Worm (Caenorhabditis elegans) whole organism, L4 larva: ENCODE results near the gene rpt-6.

Source experiments
- F49E8.2 ChIP-seq: sonication (generic microtip); optimal IDR thresholded peaks from 2 replicates; lab custom pipeline; 2016; ENCODE audit warnings: missing compliant biosample characterization, mild to moderate bottlenecking, missing genetic modification characterization, borderline replicate concordance
- T26A8.4 ChIP-seq: fragments of 200-800 bp; sonication (Bioruptor generic); IDR thresholded peaks from 2 replicates; pipeline ENCODE4 v1.3.6; 2022; ENCODE audit warnings: missing genetic modification characterization, missing compliant biosample characterization
- Y105C5A.15 ChIP-seq: fragments of 200-800 bp; sonication (Bioruptor generic); IDR thresholded peaks from 2 replicates; pipeline ENCODE4 v1.3.6; 2022; ENCODE audit warnings: missing genetic modification characterization, missing compliant biosample characterization
- Y5F2A.4 ChIP-seq: fragments of 200-800 bp; sonication (Bioruptor generic); optimal IDR thresholded peaks from 2 replicates; lab custom pipeline; 2018; ENCODE audit warnings: mild to moderate bottlenecking, missing genetic modification characterization, missing compliant biosample characterization
- aha-1 ChIP-seq: fragments of 150-350 bp; peaks from one replicate; lab custom pipeline; 2014; ENCODE audit warnings: missing biosample characterization, missing genetic modification characterization
- arid-1 ChIP-seq: fragments of 200-800 bp; sonication (Bioruptor generic); conservative IDR thresholded peaks from 2 replicates; pipeline ENCODE4 v1.3.6; 2022; ENCODE audit warnings: missing genetic modification reagents, missing genetic modification characterization, missing compliant biosample characterization
- ceh-28 ChIP-seq: fragments of 150-350 bp; optimal IDR thresholded peaks from 2 replicates; lab custom pipeline; 2014; ENCODE audit warnings: missing biosample characterization, missing genetic modification reagents, missing genetic modification characterization
- daf-12 ChIP-seq: fragments of 150-350 bp; optimal IDR thresholded peaks from 2 replicates; lab custom pipeline; 2014; ENCODE audit warnings: missing biosample characterization, missing genetic modification reagents, missing genetic modification characterization
- daf-16 ChIP-seq, 3 experiments: sonication (generic microtip); optimal IDR thresholded peaks; 2 replicates each; lab custom pipeline; 2016 to 2017; ENCODE audit warnings: missing genetic modification characterization in 3 of 3, missing genetic modification reagents in 3 of 3, mild to moderate bottlenecking in 2 of 3, missing compliant biosample characterization in 2 of 3, missing biosample characterization in 1 of 3, moderate library complexity in 1 of 3
- daf-8 ChIP-seq: fragments of 200-800 bp; sonication (Bioruptor generic); IDR thresholded peaks from 2 replicates; pipeline ENCODE4 v1.3.6; 2022; ENCODE audit warnings: missing genetic modification characterization, missing compliant biosample characterization
- dmd-9 ChIP-seq: fragments of 200-800 bp; sonication (Bioruptor generic); IDR thresholded peaks from 2 replicates; pipeline ENCODE4 v1.3.6; 2022; ENCODE audit warnings: missing genetic modification reagents, missing genetic modification characterization, missing compliant biosample characterization
- dpl-1 ChIP-seq: fragments of 150-350 bp; optimal IDR thresholded peaks from 2 replicates; lab custom pipeline; 2014; ENCODE audit warnings: missing biosample characterization, missing genetic modification reagents, missing genetic modification characterization
- duxl-1 ChIP-seq: sonication (generic microtip); optimal IDR thresholded peaks from 2 replicates; lab custom pipeline; 2016; ENCODE audit warnings: mild to moderate bottlenecking, missing genetic modification characterization, moderate library complexity, missing compliant biosample characterization; ENCODE audit not compliant: poor library complexity
- dve-1 ChIP-seq: sonication (generic microtip); optimal IDR thresholded peaks from 2 replicates; lab custom pipeline; 2017; ENCODE audit warnings: antibody characterized with exemption, mild to moderate bottlenecking, missing genetic modification characterization, missing compliant biosample characterization; ENCODE audit not compliant: insufficient read depth
- fos-1 ChIP-seq: fragments of 150-350 bp; optimal IDR thresholded peaks from 2 replicates; lab custom pipeline; 2014; ENCODE audit warnings: missing biosample characterization, missing genetic modification characterization
- gei-8 ChIP-seq: fragments of 200-800 bp; sonication (Bioruptor generic); optimal IDR thresholded peaks from 2 replicates; lab custom pipeline; 2018; ENCODE audit warnings: mild to moderate bottlenecking, missing genetic modification characterization, missing compliant biosample characterization
- hlh-30 ChIP-seq: sonication (generic microtip); optimal IDR thresholded peaks from 2 replicates; lab custom pipeline; 2017; ENCODE audit warnings: antibody characterized with exemption, mild to moderate bottlenecking, missing genetic modification characterization, missing compliant biosample characterization; ENCODE audit not compliant: insufficient read depth
- hmg-1.1 ChIP-seq: fragments of 200-800 bp; sonication (Bioruptor generic); IDR thresholded peaks from 2 replicates; pipeline ENCODE4 v1.3.6; 2022; ENCODE audit warnings: missing genetic modification reagents, missing genetic modification characterization, missing compliant biosample characterization
- lin-13 ChIP-seq: fragments of 150-350 bp; optimal IDR thresholded peaks from 2 replicates; lab custom pipeline; 2014; ENCODE audit warnings: missing biosample characterization, missing genetic modification reagents, missing genetic modification characterization
- lin-38 ChIP-seq: fragments of 200-800 bp; sonication (Bioruptor generic); IDR thresholded peaks from 2 replicates; pipeline ENCODE4 v1.3.6; 2022; ENCODE audit warnings: missing genetic modification reagents, missing genetic modification characterization, missing compliant biosample characterization
- lir-3 ChIP-seq: sonication (generic microtip); optimal IDR thresholded peaks from 2 replicates; lab custom pipeline; 2016; ENCODE audit warnings: mild to moderate bottlenecking, missing genetic modification characterization, missing compliant biosample characterization
- lsy-2 ChIP-seq, 2 experiments: fragments of 150-350 bp in 1 of 2; sonication (generic microtip) in 1 of 2; optimal IDR thresholded peaks; 2 replicates each; lab custom pipeline; 2014 to 2017; ENCODE audit warnings: missing biosample characterization in 2 of 2, missing genetic modification characterization in 2 of 2
- madf-9 ChIP-seq: fragments of 200-800 bp; sonication (Bioruptor generic); conservative IDR thresholded peaks from 2 replicates; pipeline ENCODE4 v1.3.6; 2022; ENCODE audit warnings: missing genetic modification reagents, missing genetic modification characterization, missing compliant biosample characterization
- mdl-1 ChIP-seq, 2 experiments: fragments of 150-350 bp in 1 of 2; sonication (generic microtip) in 1 of 2; optimal IDR thresholded peaks; 2 replicates each; lab custom pipeline; 2014 to 2017; ENCODE audit warnings: missing biosample characterization in 2 of 2, missing genetic modification characterization in 2 of 2
- mdt-29 ChIP-seq: fragments of 200-800 bp; sonication (Bioruptor generic); IDR thresholded peaks from 2 replicates; pipeline ENCODE4 v1.3.6; 2022; ENCODE audit warnings: missing genetic modification reagents, missing genetic modification characterization, missing compliant biosample characterization
- mep-1 ChIP-seq: fragments of 150-350 bp; sonication (generic microtip); optimal IDR thresholded peaks from 3 replicates; lab custom pipeline; 2014; ENCODE audit warnings: missing biosample characterization, missing genetic modification characterization
- mes-2 ChIP-seq: sonication (generic microtip); optimal IDR thresholded peaks from 2 replicates; lab custom pipeline; 2016; ENCODE audit warnings: missing genotype, mild to moderate bottlenecking, missing genetic modification characterization, missing compliant biosample characterization; ENCODE audit not compliant: poor library complexity, severe bottlenecking
- mxl-2 ChIP-seq: fragments of 200-800 bp; sonication (Bioruptor generic); conservative IDR thresholded peaks from 2 replicates; pipeline ENCODE4 v1.3.6; 2022; ENCODE audit warnings: missing genetic modification reagents, missing genetic modification characterization, missing compliant biosample characterization
- mxl-3 ChIP-seq: fragments of 200-800 bp; sonication (Bioruptor generic); optimal IDR thresholded peaks from 2 replicates; lab custom pipeline; 2018; ENCODE audit warnings: mild to moderate bottlenecking, missing genetic modification characterization, missing compliant biosample characterization
- nhr-102 ChIP-seq: sonication (generic microtip); optimal IDR thresholded peaks from 2 replicates; lab custom pipeline; 2016; ENCODE audit warnings: mild to moderate bottlenecking, missing genetic modification characterization, moderate library complexity, missing compliant biosample characterization
- nhr-25 ChIP-seq: sonication (generic microtip); optimal IDR thresholded peaks from 2 replicates; lab custom pipeline; 2017; ENCODE audit warnings: missing genetic modification characterization, mild to moderate bottlenecking, missing compliant biosample characterization, antibody characterized with exemption, moderate library complexity, borderline replicate concordance; ENCODE audit not compliant: insufficient read depth
- nhr-41 ChIP-seq: fragments of 200-800 bp; sonication (Bioruptor generic); IDR thresholded peaks from 2 replicates; pipeline ENCODE4 v1.3.6; 2022; ENCODE audit warnings: missing genetic modification reagents, missing genetic modification characterization, missing compliant biosample characterization
- nhr-48 ChIP-seq: sonication (generic microtip); optimal IDR thresholded peaks from 2 replicates; lab custom pipeline; 2016; ENCODE audit warnings: mild to moderate bottlenecking, missing genetic modification characterization, missing compliant biosample characterization
- nhr-6 ChIP-seq: fragments of 150-350 bp; optimal IDR thresholded peaks from 2 replicates; lab custom pipeline; 2014; ENCODE audit warnings: missing biosample characterization, missing genetic modification characterization
- nhr-76 ChIP-seq: fragments of 150-350 bp; optimal IDR thresholded peaks from 2 replicates; lab custom pipeline; 2014; ENCODE audit warnings: missing biosample characterization, missing genetic modification characterization
- pha-4 ChIP-seq, 2 experiments: fragments of 150-350 bp in 1 of 2; fragments of 200-800 bp in 1 of 2; sonication (Bioruptor generic) in 1 of 2; IDR thresholded peaks in 1 of 2; optimal IDR thresholded peaks in 1 of 2; 2 replicates each; pipeline versions ENCODE4 v1.3.6 to Lab custom; 2014 to 2022; ENCODE audit warnings: missing genetic modification characterization in 2 of 2, missing genetic modification reagents in 2 of 2, missing biosample characterization in 1 of 2, missing compliant biosample characterization in 1 of 2
- skn-1 ChIP-seq: fragments of 150-350 bp; optimal IDR thresholded peaks from 2 replicates; lab custom pipeline; 2014; ENCODE audit warnings: missing biosample characterization, missing genetic modification characterization
- tra-1 ChIP-seq: fragments of 200-800 bp; sonication (Bioruptor generic); IDR thresholded peaks from 2 replicates; pipeline ENCODE4 v1.3.6; 2022; ENCODE audit warnings: missing genetic modification reagents, missing genetic modification characterization, missing compliant biosample characterization
- unc-130 ChIP-seq: sonication (generic microtip); optimal IDR thresholded peaks from 2 replicates; lab custom pipeline; 2016; ENCODE audit warnings: missing genetic modification reagents, missing genetic modification characterization, missing compliant biosample characterization
- unc-39 ChIP-seq: sonication (generic microtip); optimal IDR thresholded peaks from 2 replicates; lab custom pipeline; 2017; ENCODE audit warnings: missing biosample characterization, missing genetic modification characterization
- unc-62 ChIP-seq, 3 experiments: fragments of 150-350 bp in 1 of 3; sonication (generic microtip); optimal IDR thresholded peaks in 2 of 3; peaks in 1 of 3; 1 replicate in 1 of 3; 2 replicates in 2 of 3; lab custom pipeline; 2014 to 2017; ENCODE audit warnings: missing biosample characterization in 3 of 3, missing genetic modification characterization in 3 of 3, missing genetic modification reagents in 3 of 3, missing genotype in 1 of 3
- vab-7 ChIP-seq: fragments of 200-800 bp; sonication (Bioruptor generic); IDR thresholded peaks from 2 replicates; pipeline ENCODE4 v1.3.6; 2022; ENCODE audit warnings: missing genetic modification reagents, missing genetic modification characterization, missing compliant biosample characterization
- zfp-2 ChIP-seq: sonication (generic microtip); optimal IDR thresholded peaks from 2 replicates; lab custom pipeline; 2016; ENCODE audit warnings: mild to moderate bottlenecking, missing genetic modification characterization, missing compliant biosample characterization
- zfp-3 ChIP-seq: fragments of 200-800 bp; sonication (Bioruptor generic); conservative IDR thresholded peaks from 2 replicates; pipeline ENCODE4 v1.3.6; 2022; ENCODE audit warnings: missing genetic modification reagents, missing genetic modification characterization, missing compliant biosample characterization
- zip-11 ChIP-seq: fragments of 200-800 bp; sonication (Bioruptor generic); IDR thresholded peaks from 2 replicates; pipeline ENCODE4 v1.3.6; 2022; ENCODE audit warnings: missing genetic modification characterization, missing compliant biosample characterization

Gene rpt-6

ce11 chrIII:12370011-12370506 lies at the start of gene rpt-6:
TSS of gene rpt-6 (plus strand) at chrIII:12370456.
- TF ChIP-seq lin-38 (GFP tag; lab: Robert Waterston, UW) (peak; percentile 73), daf-8 (GFP tag; lab: Robert Waterston, UW) (no peak), nhr-48 (tag; lab: Kevin White, UChicago) (no peak), lsy-2 (tag; optimal IDR thresholded peaks at IDR 0.05; lab: Kevin White, UChicago) (peak in 1 of 2 experiments; percentile 69), pha-4 (GFP tag; IDR thresholded peaks at IDR 0.05; lab: Robert Waterston, UW) (peak; percentile 32; the same call in 1 of the 2 replicates), pha-4 (tag; optimal IDR thresholded peaks at IDR 0.05; lab: Kevin White, UChicago) (no peak), vab-7 (GFP tag; lab: Robert Waterston, UW) (no peak), aha-1 (peak; percentile 66), unc-62 (GFP tag; optimal IDR thresholded peaks at IDR 0.05 in 1 of 2; lab: Kevin White, UChicago) (peak in 1 of 2 experiments; percentile 94), unc-62 (tag; optimal IDR thresholded peaks at IDR 0.05; lab: Kevin White, UChicago) (no peak), mxl-2 (GFP tag; lab: Robert Waterston, UW) (no peak), zfp-2 (tag; lab: Kevin White, UChicago) (no peak), dve-1 (tag; lab: Kevin White, UChicago) (peak; percentile 35), mdl-1 (tag; optimal IDR thresholded peaks at IDR 0.05; lab: Kevin White, UChicago) (no peak), unc-130 (no peak), arid-1 (peak; percentile 58; the same call in 1 of the 2 replicates), nhr-25 (no peak), dpl-1 (GFP tag; lab: Kevin White, UChicago) (peak; percentile 67), mes-2 (tag; lab: Kevin White, UChicago) (peak; percentile 89), duxl-1 (tag; lab: Kevin White, UChicago) (peak; percentile 62), daf-16 (GFP tag; optimal IDR thresholded peaks at IDR 0.05; lab: Kevin White, UChicago) (no peak), daf-16 (tag; optimal IDR thresholded peaks at IDR 0.05; lab: Kevin White, UChicago) (peak; percentile 57), T26A8.4 (GFP tag; lab: Robert Waterston, UW) (peak; percentile 27; the same call in 1 of the 2 replicates), hlh-30 (tag; lab: Kevin White, UChicago) (peak; percentile 11)

ce11 chrIII:12325284-12325683 lies 45.0 kb upstream of the rpt-6 start:
- TF ChIP-seq nhr-41 (GFP tag; lab: Robert Waterston, UW) = no peak
- TF ChIP-seq gei-8 (GFP tag; lab: Kevin White, UChicago) = peak; percentile 25
- no peak for TF ChIP-seq madf-9 (GFP tag; lab: Robert Waterston, UW)
- TF ChIP-seq unc-62 (GFP tag; optimal IDR thresholded peaks at IDR 0.05 in 1 of 2; lab: Kevin White, UChicago) = no peak
- no peak for TF ChIP-seq unc-62 (tag; optimal IDR thresholded peaks at IDR 0.05; lab: Kevin White, UChicago)
- TF ChIP-seq zip-11 (GFP tag; lab: Robert Waterston, UW) = no peak
- TF ChIP-seq F49E8.2 (tag; lab: Kevin White, UChicago) = no peak
- TF ChIP-seq dpl-1 (GFP tag; lab: Kevin White, UChicago) = peak; percentile 32
- no peak for TF ChIP-seq arid-1
- peak; percentile 40 for TF ChIP-seq mxl-3 (GFP tag; lab: Kevin White, UChicago)
- no peak for TF ChIP-seq unc-39 (tag; lab: Kevin White, UChicago)
- no peak for TF ChIP-seq Y105C5A.15
- peak in 1 of 2 experiments; percentile 30 for TF ChIP-seq daf-16 (GFP tag; optimal IDR thresholded peaks at IDR 0.05; lab: Kevin White, UChicago)
- peak; percentile 98 for TF ChIP-seq daf-16 (tag; optimal IDR thresholded peaks at IDR 0.05; lab: Kevin White, UChicago)
- peak; percentile 63 for TF ChIP-seq mep-1 (tag; lab: Kevin White, UChicago)
- TF ChIP-seq nhr-102 (tag; lab: Kevin White, UChicago) = peak; percentile 45
- 0 out of 2 replicates have a peak, but pooled peaks have one; percentile 31 for TF ChIP-seq tra-1 (GFP tag; lab: Robert Waterston, UW)
- no peak for TF ChIP-seq skn-1 (tag; lab: Kevin White, UChicago)
- TF ChIP-seq ceh-28 (tag; lab: Kevin White, UChicago) = no peak
- TF ChIP-seq dmd-9 (GFP tag; lab: Robert Waterston, UW) = no peak
- no peak for TF ChIP-seq mxl-2 (GFP tag; lab: Robert Waterston, UW)
- TF ChIP-seq zfp-3 (GFP tag; lab: Robert Waterston, UW) = no peak
- TF ChIP-seq Y5F2A.4 (GFP tag; lab: Kevin White, UChicago) = no peak
- no peak for TF ChIP-seq daf-12 (tag; lab: Kevin White, UChicago)
- peak; percentile 58 for TF ChIP-seq nhr-6 (tag; lab: Kevin White, UChicago)
- no peak for TF ChIP-seq nhr-76 (tag; lab: Kevin White, UChicago)
- no peak for TF ChIP-seq lin-13
- no peak for TF ChIP-seq mdt-29 (GFP tag; lab: Robert Waterston, UW)
- no peak for TF ChIP-seq hmg-1.1 (GFP tag; lab: Robert Waterston, UW)
- TF ChIP-seq daf-8 (GFP tag; lab: Robert Waterston, UW) = no peak
- TF ChIP-seq lir-3 (tag; lab: Kevin White, UChicago) = no peak
- TF ChIP-seq fos-1 (tag; lab: Kevin White, UChicago) = no peak
